Fruit fly (Drosophila melanogaster) whole organism, embryonic: ENCODE results near the gene mus301.

Experiments used
- ATbp ChIP-seq: fragments of 200-800 bp; sonication (Bioruptor generic); optimal IDR thresholded peaks from 2 replicates; lab custom pipeline; 2017; ENCODE audit warnings: missing biosample characterization, mild to moderate bottlenecking, missing genetic modification characterization, missing genetic modification reagents
- Bdp1 ChIP-seq: fragments of 200-800 bp; sonication (Bioruptor generic); optimal IDR thresholded peaks from 3 replicates; lab custom pipeline; 2016; ENCODE audit warnings: missing biosample characterization, missing genetic modification characterization
- BtbVII ChIP-seq: fragments of 200-800 bp; sonication (Bioruptor generic); optimal IDR thresholded peaks from 3 replicates; lab custom pipeline; 2017; ENCODE audit warnings: missing biosample characterization, mild to moderate bottlenecking, missing genetic modification characterization
- CG10274 ChIP-seq: fragments of 200-800 bp; sonication (Bioruptor generic); optimal IDR thresholded peaks from 3 replicates; lab custom pipeline; 2017; ENCODE audit warnings: missing biosample characterization, mild to moderate bottlenecking, missing genetic modification characterization
- CG10654 ChIP-seq: fragments of 200-800 bp; sonication (Bioruptor generic); optimal IDR thresholded peaks from 2 replicates; lab custom pipeline; 2016; ENCODE audit warnings: missing biosample characterization, missing genetic modification characterization
- CG11695 ChIP-seq: fragments of 200-800 bp; sonication (Bioruptor generic); IDR thresholded peaks from 3 replicates; pipeline ENCODE4 v1.3.6; 2022; ENCODE audit warnings: missing biosample characterization, missing genetic modification characterization
- CG12071 ChIP-seq: fragments of 200-800 bp; sonication (Bioruptor generic); optimal IDR thresholded peaks from 3 replicates; lab custom pipeline; 2018; ENCODE audit warnings: missing biosample characterization, mild to moderate bottlenecking, missing genetic modification characterization
- CG12236 ChIP-seq: fragments of 200-800 bp; sonication (Bioruptor generic); optimal IDR thresholded peaks from 2 replicates; lab custom pipeline; 2016; ENCODE audit warnings: missing biosample characterization, missing genetic modification characterization
- CG13296 ChIP-seq: fragments of 200-800 bp; sonication (Bioruptor generic); optimal IDR thresholded peaks from 3 replicates; lab custom pipeline; 2018; ENCODE audit warnings: missing biosample characterization, mild to moderate bottlenecking, missing genetic modification characterization
- CG13775 ChIP-seq: fragments of 200-800 bp; sonication (Bioruptor generic); optimal IDR thresholded peaks from 3 replicates; lab custom pipeline; 2017; ENCODE audit warnings: missing biosample characterization, mild to moderate bottlenecking, missing genetic modification characterization
- CG15073 ChIP-seq: fragments of 200-800 bp; sonication (Bioruptor generic); optimal IDR thresholded peaks from 2 replicates; lab custom pipeline; 2016; ENCODE audit warnings: missing biosample characterization, missing genetic modification characterization
- CG1647 ChIP-seq: fragments of 200-800 bp; sonication (Bioruptor generic); optimal IDR thresholded peaks from 3 replicates; lab custom pipeline; 2016; ENCODE audit warnings: missing biosample characterization, missing genetic modification characterization
- CG17361 ChIP-seq: fragments of 200-800 bp; sonication (Bioruptor generic); IDR thresholded peaks from 3 replicates; pipeline ENCODE4 v1.3.6; 2022; ENCODE audit warnings: missing biosample characterization, missing genetic modification characterization
- CG17385 ChIP-seq: fragments of 200-800 bp; sonication (Bioruptor generic); optimal IDR thresholded peaks from 3 replicates; lab custom pipeline; 2018; ENCODE audit warnings: missing biosample characterization, mild to moderate bottlenecking, missing genetic modification characterization
- CG18476 ChIP-seq: fragments of 200-800 bp; sonication (Bioruptor generic); optimal IDR thresholded peaks from 2 replicates; lab custom pipeline; 2016; ENCODE audit warnings: missing biosample characterization, mild to moderate bottlenecking, missing genetic modification characterization
- CG2120 ChIP-seq: fragments of 200-800 bp; sonication (Bioruptor generic); optimal IDR thresholded peaks from 3 replicates; lab custom pipeline; 2016; ENCODE audit warnings: missing biosample characterization, missing genetic modification characterization
- CG30431 ChIP-seq: fragments of 200-800 bp; sonication (Bioruptor generic); optimal IDR thresholded peaks from 2 replicates; lab custom pipeline; 2017; ENCODE audit warnings: missing biosample characterization, missing genetic modification characterization
- CG3065 ChIP-seq: fragments of 200-800 bp; sonication (Bioruptor generic); optimal IDR thresholded peaks from 2 replicates; lab custom pipeline; 2016; ENCODE audit warnings: missing biosample characterization, missing genetic modification characterization
- CG33557 ChIP-seq: fragments of 200-800 bp; sonication (Bioruptor generic); optimal IDR thresholded peaks from 2 replicates; lab custom pipeline; 2019; ENCODE audit warnings: missing biosample characterization, mild to moderate bottlenecking, missing genetic modification characterization, moderate library complexity
- CG4404 ChIP-seq: fragments of 200-800 bp; sonication (Bioruptor generic); IDR thresholded peaks from 2 replicates; pipeline ENCODE4 v1.3.6; 2022; ENCODE audit warnings: missing biosample characterization, missing genetic modification characterization
- CG4707 ChIP-seq: fragments of 200-800 bp; sonication (Bioruptor generic); optimal IDR thresholded peaks from 2 replicates; lab custom pipeline; 2018; ENCODE audit warnings: missing biosample characterization, mild to moderate bottlenecking, missing genetic modification characterization, moderate library complexity
- CG6765 ChIP-seq: fragments of 200-800 bp; sonication (Bioruptor generic); optimal IDR thresholded peaks from 3 replicates; lab custom pipeline; 2017; ENCODE audit warnings: missing biosample characterization, mild to moderate bottlenecking, missing genetic modification characterization
- CG8765 ChIP-seq: fragments of 200-800 bp; sonication (Bioruptor generic); IDR thresholded peaks from 2 replicates; pipeline ENCODE4 v1.3.6; 2022; ENCODE audit warnings: missing biosample characterization, missing genetic modification characterization
- CG9727 ChIP-seq: fragments of 200-800 bp; sonication (Bioruptor generic); optimal IDR thresholded peaks from 3 replicates; lab custom pipeline; 2017; ENCODE audit warnings: missing biosample characterization, mild to moderate bottlenecking, missing genetic modification characterization
- Chrac-16 ChIP-seq: fragments of 200-800 bp; sonication (Bioruptor generic); optimal IDR thresholded peaks from 3 replicates; lab custom pipeline; 2016; ENCODE audit warnings: missing biosample characterization, missing genetic modification characterization
- D19A ChIP-seq: fragments of 200-800 bp; optimal IDR thresholded peaks from 3 replicates; lab custom pipeline; 2019; ENCODE audit warnings: missing biosample characterization, mild to moderate bottlenecking, missing genetic modification characterization, moderate library complexity
- Dp ChIP-seq: fragments of 200-800 bp; sonication (Bioruptor generic); optimal IDR thresholded peaks from 2 replicates; lab custom pipeline; 2018; ENCODE audit warnings: missing biosample characterization, mild to moderate bottlenecking, missing genetic modification characterization, moderate library complexity
- Fer2 ChIP-seq: fragments of 200-800 bp; sonication (Bioruptor generic); optimal IDR thresholded peaks from 2 replicates; lab custom pipeline; 2018; ENCODE audit warnings: missing biosample characterization, mild to moderate bottlenecking, missing genetic modification characterization, moderate library complexity
- Hr39 ChIP-seq: fragments of >200 bp; optimal IDR thresholded peaks from 2 replicates; lab custom pipeline; 2017
- Hsf ChIP-seq: fragments of 200-800 bp; sonication (Bioruptor generic); optimal IDR thresholded peaks from 3 replicates; lab custom pipeline; 2016; ENCODE audit warnings: missing biosample characterization, missing genetic modification characterization
- MBD-R2 ChIP-seq: fragments of 200-800 bp; sonication (Bioruptor generic); IDR thresholded peaks from 2 replicates; pipeline ENCODE4 v1.3.6; 2022; ENCODE audit warnings: missing biosample characterization, missing genetic modification characterization
- MTF-1 ChIP-seq: fragments of 200-800 bp; sonication (Bioruptor generic); optimal IDR thresholded peaks from 2 replicates; lab custom pipeline; 2018; ENCODE audit warnings: missing biosample characterization, mild to moderate bottlenecking, missing genetic modification characterization, borderline replicate concordance
- NfI ChIP-seq: fragments of 200-800 bp; sonication (Bioruptor generic); optimal IDR thresholded peaks from 3 replicates; lab custom pipeline; 2018; ENCODE audit warnings: missing biosample characterization, mild to moderate bottlenecking, missing genetic modification characterization, moderate library complexity
- PHDP ChIP-seq: fragments of 200-800 bp; sonication (Bioruptor generic); optimal IDR thresholded peaks from 3 replicates; lab custom pipeline; 2018; ENCODE audit warnings: missing biosample characterization, mild to moderate bottlenecking, missing genetic modification characterization, moderate library complexity
- Sox100B ChIP-seq: fragments of 200-800 bp; sonication (Bioruptor generic); optimal IDR thresholded peaks from 3 replicates; lab custom pipeline; 2018; ENCODE audit warnings: missing biosample characterization, mild to moderate bottlenecking, missing genetic modification characterization
- Xbp1 ChIP-seq: fragments of 200-800 bp; sonication (Bioruptor generic); optimal IDR thresholded peaks from 3 replicates; lab custom pipeline; 2016; ENCODE audit warnings: missing biosample characterization, mild to moderate bottlenecking, missing genetic modification characterization
- aop ChIP-seq: fragments of 200-800 bp; sonication (Bioruptor generic); IDR thresholded peaks from 2 replicates; pipeline ENCODE4 v1.3.6; 2022; ENCODE audit warnings: missing biosample characterization, missing genetic modification characterization
- bbx ChIP-seq: fragments of 200-800 bp; sonication (Bioruptor generic); IDR thresholded peaks from 2 replicates; pipeline ENCODE4 v1.3.6; 2022; ENCODE audit warnings: missing biosample characterization, missing genetic modification characterization; ENCODE audit not compliant: partially characterized antibody
- dan ChIP-seq: fragments of 200-800 bp; sonication (Bioruptor generic); IDR thresholded peaks from 2 replicates; pipeline ENCODE4 v1.3.6; 2022; ENCODE audit warnings: missing biosample characterization, missing genetic modification characterization
- dimm ChIP-seq: fragments of 200-800 bp; sonication (Bioruptor generic); IDR thresholded peaks from 2 replicates; pipeline ENCODE4 v1.3.6; 2022; ENCODE audit warnings: missing biosample characterization, missing genetic modification characterization
- gcm2 ChIP-seq: fragments of 200-800 bp; sonication (Bioruptor generic); optimal IDR thresholded peaks from 2 replicates; lab custom pipeline; 2016; ENCODE audit warnings: missing biosample characterization, missing genetic modification characterization
- kni ChIP-seq: fragments of 200-800 bp; sonication (Bioruptor generic); optimal IDR thresholded peaks from 3 replicates; lab custom pipeline; 2017; ENCODE audit warnings: mild to moderate bottlenecking, missing biosample characterization, missing genetic modification reagents, missing genetic modification characterization
- lbe ChIP-seq: fragments of 200-800 bp; sonication (Bioruptor generic); optimal IDR thresholded peaks from 2 replicates; lab custom pipeline; 2016; ENCODE audit warnings: missing biosample characterization, mild to moderate bottlenecking, missing genetic modification characterization
- pho ChIP-seq: fragments of 200-800 bp; sonication (Bioruptor generic); optimal IDR thresholded peaks from 2 replicates; lab custom pipeline; 2016; ENCODE audit warnings: missing biosample characterization, missing genetic modification characterization
- prd ChIP-seq, 3 experiments: fragments of >200 bp in 2 of 3; fragments of 200-800 bp in 1 of 3; sonication (Bioruptor generic) in 1 of 3; optimal IDR thresholded peaks in 2 of 3; IDR thresholded peaks in 1 of 3; 2 replicates in 2 of 3; 3 replicates in 1 of 3; pipeline versions ENCODE4 v1.3.6 to Lab custom; 2017 to 2022; ENCODE audit warnings: missing biosample characterization in 1 of 3, missing genetic modification characterization in 1 of 3
- ranshi ChIP-seq: fragments of 200-800 bp; sonication (Bioruptor generic); IDR thresholded peaks from 2 replicates; pipeline ENCODE4 v1.3.6; 2022; ENCODE audit warnings: missing biosample characterization, missing genetic modification characterization
- tin ChIP-seq: fragments of 200-800 bp; sonication (Bioruptor generic); optimal IDR thresholded peaks from 3 replicates; lab custom pipeline; 2016; ENCODE audit warnings: missing biosample characterization, missing genetic modification characterization
- toy ChIP-seq: fragments of 200-800 bp; sonication (Bioruptor generic); IDR thresholded peaks from 2 replicates; pipeline ENCODE4 v1.3.6; 2022; ENCODE audit warnings: missing biosample characterization, missing genetic modification characterization
- zen ChIP-seq: fragments of 200-800 bp; sonication (Bioruptor generic); optimal IDR thresholded peaks from 3 replicates; lab custom pipeline; 2018; ENCODE audit warnings: missing biosample characterization, mild to moderate bottlenecking, missing genetic modification characterization, moderate library complexity

mus301 gene

dm6 chr3L:8115864-8116528 is 21.6 kb upstream of the mus301 start, which contains the start of the genes Arp3 and msk (continued):
- TF ChIP-seq CG6765 (GFP tag; lab: Kevin White, UChicago) (peak; percentile 24), CG8765 (peak; percentile 47; the same call in 1 of the 2 replicates), bbx (no peak), Hsf (GFP tag; lab: Kevin White, UChicago) (peak; percentile 86), CG4404 (GFP tag; lab: Robert Waterston, UW) (peak; percentile 76), CG12071 (GFP tag; lab: Kevin White, UChicago) (no peak), CG17385 (GFP tag; lab: Kevin White, UChicago) (peak; percentile 99), CG12236 (GFP tag; lab: Kevin White, UChicago) (peak; percentile 58), NfI (GFP tag; lab: Kevin White, UChicago) (peak; percentile 77), MBD-R2 (GFP tag; lab: Robert Waterston, UW) (peak; percentile 93), BtbVII (GFP tag; lab: Kevin White, UChicago) (peak; percentile 50), Hr39 (no peak), kni (peak; percentile 75), zen (tag; lab: Kevin White, UChicago) (peak; percentile 56), Fer2 (tag; lab: Kevin White, UChicago) (peak; percentile 76), PHDP (tag; lab: Kevin White, UChicago) (peak; percentile 70), prd (optimal IDR thresholded peaks at IDR 0.05; lab: Kevin White, UChicago) (no peak), prd (GFP tag; IDR thresholded peaks at IDR 0.05; lab: Robert Waterston, UW) (peak; percentile 81), tin (GFP tag; lab: Kevin White, UChicago) (peak; percentile 89), CG9727 (GFP tag; lab: Kevin White, UChicago) (peak; percentile 79), CG30431 (GFP tag; lab: Kevin White, UChicago) (peak; percentile 38), D19A (tag; lab: Kevin White, UChicago) (no peak), CG3065 (GFP tag; lab: Kevin White, UChicago) (peak; percentile 77), CG33557 (GFP tag; lab: Kevin White, UChicago) (peak; percentile 56), toy (GFP tag; lab: Robert Waterston, UW) (no peak; the same call in 1 of the 2 replicates), aop (no peak), Bdp1 (peak; percentile 79), CG13775 (GFP tag; lab: Kevin White, UChicago) (peak; percentile 82), lbe (GFP tag; lab: Kevin White, UChicago) (peak; percentile 38), pho (GFP tag; lab: Kevin White, UChicago) (peak; percentile 92), CG10274 (GFP tag; lab: Kevin White, UChicago) (peak; percentile 32), CG18476 (peak; percentile 72), dimm (GFP tag; lab: Robert Waterston, UW) (no peak), CG1647 (peak; percentile 88), CG11695 (GFP tag; lab: Robert Waterston, UW) (peak; percentile 50; the same call in 1 of the 3 replicates), Sox100B (GFP tag; lab: Kevin White, UChicago) (no peak), CG10654 (GFP tag; lab: Kevin White, UChicago) (peak; percentile 88), MTF-1 (GFP tag; lab: Kevin White, UChicago) (peak; percentile 7), Xbp1 (GFP tag; lab: Kevin White, UChicago) (peak; percentile 89), CG4707 (GFP tag; lab: Kevin White, UChicago) (no peak), CG2120 (GFP tag; lab: Kevin White, UChicago) (peak; percentile 93), CG17361 (peak; percentile 74), ranshi (GFP tag; lab: Robert Waterston, UW) (peak; percentile 77), CG13296 (GFP tag; lab: Kevin White, UChicago) (peak; percentile 72), Dp (GFP tag; lab: Kevin White, UChicago) (peak; percentile 58), gcm2 (GFP tag; lab: Kevin White, UChicago) (peak; percentile 60), Chrac-16 (GFP tag; lab: Kevin White, UChicago) (peak; percentile 84), dan (GFP tag; lab: Robert Waterston, UW) (no peak), CG15073 (GFP tag; lab: Kevin White, UChicago) (peak; percentile 1), ATbp (no peak)
